Worm (Caenorhabditis elegans): Measurements from ENCODE around the gene F47C12.8.
A peak's percentile ranks its signal among the peaks of the same experiment; 100 is the strongest.

Gene F47C12.8

ce11 chrIV:4024159-4025004 is 26.0 kb upstream of the F47C12.8 start (continued):
- TF ChIP-seq F10B5.3 (tag; optimal IDR thresholded peaks at IDR 0.05) (no peak), mes-2 (tag; optimal IDR thresholded peaks at IDR 0.05; ENCODE audit: poor library complexity, severe bottlenecking) (peak; percentile 80), R02D3.7 (tag; optimal IDR thresholded peaks at IDR 0.05) (no peak), ceh-62 (tag; optimal IDR thresholded peaks at IDR 0.05) (no peak), skn-1 (tag; optimal IDR thresholded peaks at IDR 0.05) (no peak), saeg-2 (GFP tag; IDR thresholded peaks at IDR 0.05) (peak; percentile 14; the same call in 1 of the 2 replicates), ctbp-1 (GFP tag; IDR thresholded peaks at IDR 0.05) (peak; percentile 37; the same call in 1 of the 2 replicates), F49E8.2 (tag; optimal IDR thresholded peaks at IDR 0.05; ENCODE audit: borderline replicate concordance) (no peak), nhr-11 (tag; optimal IDR thresholded peaks at IDR 0.05) (peak; percentile 64), hmg-1.1 (GFP tag; IDR thresholded peaks at IDR 0.05) (peak; percentile 70), nhr-48 (tag; optimal IDR thresholded peaks at IDR 0.05) (peak; percentile 68), dve-1 (tag; optimal IDR thresholded peaks at IDR 0.05; ENCODE audit: insufficient read depth) (peak; percentile 90), jun-1 (tag; optimal IDR thresholded peaks at IDR 0.05) (peak; percentile 72), rbr-2 (tag; optimal IDR thresholded peaks at IDR 0.05) (peak; percentile 54), unc-62 (GFP tag; optimal IDR thresholded peaks at IDR 0.05 in 1 of 2) (peak in 1 of 2 experiments; percentile 55), unc-62 (tag; optimal IDR thresholded peaks at IDR 0.05) (no peak), Y5F2A.4 (GFP tag; optimal IDR thresholded peaks at IDR 0.05) (no peak), aha-1 (tag) (peak; percentile 72), dmd-6 (GFP tag; IDR thresholded peaks at IDR 0.05) (peak; percentile 96), ZK546.5 (tag; optimal IDR thresholded peaks at IDR 0.05) (no peak), hlh-30 (tag; optimal IDR thresholded peaks at IDR 0.05; ENCODE audit: insufficient read depth) (no peak), T20F7.1 (GFP tag; optimal IDR thresholded peaks at IDR 0.05) (no peak), lin-15B (tag; optimal IDR thresholded peaks at IDR 0.05) (no peak), tra-1 (GFP tag; IDR thresholded peaks at IDR 0.05) (peak; percentile 86), egl-43 (GFP tag; IDR thresholded peaks at IDR 0.05) (peak; percentile 64; the same call in 1 of the 2 replicates), T26A8.4 (GFP tag; IDR thresholded peaks at IDR 0.05) (peak; percentile 66), mep-1 (tag; optimal IDR thresholded peaks at IDR 0.05) (peak; percentile 80), gei-8 (GFP tag; optimal IDR thresholded peaks at IDR 0.05) (peak; percentile 70), duxl-1 (tag; optimal IDR thresholded peaks at IDR 0.05; ENCODE audit: poor library complexity) (peak; percentile 23), nhr-102 (tag; optimal IDR thresholded peaks at IDR 0.05) (peak; percentile 61), unc-39 (tag; optimal IDR thresholded peaks at IDR 0.05) (no peak), mxl-3 (GFP tag; optimal IDR thresholded peaks at IDR 0.05) (peak; percentile 5)

- TF ChIP-seq tag-97 (GFP tag; IDR thresholded peaks at IDR 0.05) = no peak
- TF ChIP-seq daf-8 (GFP tag; IDR thresholded peaks at IDR 0.05) = no peak
- TF ChIP-seq hif-1 (tag; optimal IDR thresholded peaks at IDR 0.05) = peak in 1 of 2 experiments; percentile 68
- no peak for TF ChIP-seq lin-15B (tag; optimal IDR thresholded peaks at IDR 0.05)
- no peak for TF ChIP-seq sdz-12 (GFP tag; optimal IDR thresholded peaks at IDR 0.05)
- peak in 1 of 2 experiments; percentile 87 for TF ChIP-seq daf-16 (GFP tag; optimal IDR thresholded peaks at IDR 0.05)
- TF ChIP-seq daf-16 (tag; optimal IDR thresholded peaks at IDR 0.05) = peak; percentile 79
- no peak for TF ChIP-seq nhr-102 (tag; optimal IDR thresholded peaks at IDR 0.05)
- no peak for TF ChIP-seq nhr-25 (tag; optimal IDR thresholded peaks at IDR 0.05; ENCODE audit: borderline replicate concordance, insufficient read depth)
- TF ChIP-seq zfp-3 (GFP tag; conservative IDR thresholded peaks at IDR 0.05) = no peak
- no peak for TF ChIP-seq ceh-32 (tag; optimal IDR thresholded peaks at IDR 0.05; ENCODE audit: poor library complexity)
- TF ChIP-seq F49E8.2 (tag; optimal IDR thresholded peaks at IDR 0.05; ENCODE audit: borderline replicate concordance) = no peak
- TF ChIP-seq snpc-1.2 (GFP tag; IDR thresholded peaks at IDR 0.05) = no peak
- TF ChIP-seq ama-1 (optimal IDR thresholded peaks at IDR 0.05) = no peak
- TF ChIP-seq unc-62 (GFP tag; optimal IDR thresholded peaks at IDR 0.05 in 1 of 2) = peak in 1 of 2 experiments; percentile 81
- no peak for TF ChIP-seq unc-62 (tag; optimal IDR thresholded peaks at IDR 0.05)
- no peak for TF ChIP-seq nhr-41 (GFP tag; IDR thresholded peaks at IDR 0.05)
- no peak for TF ChIP-seq F37D6.2 (tag; optimal IDR thresholded peaks at IDR 0.05)
- peak; percentile 31 for TF ChIP-seq pqm-1 (tag; optimal IDR thresholded peaks at IDR 0.05)
- peak; percentile 11 for TF ChIP-seq mes-2 (tag; optimal IDR thresholded peaks at IDR 0.05; ENCODE audit: poor library complexity, severe bottlenecking)
These were observed 23.7 kb upstream of the F47C12.8 start for ce11 chrIV:4021847-4022780.
